Worm (Caenorhabditis elegans): ENCODE measurements around the gene nlp-70.

Gene nlp-70

DNA sequence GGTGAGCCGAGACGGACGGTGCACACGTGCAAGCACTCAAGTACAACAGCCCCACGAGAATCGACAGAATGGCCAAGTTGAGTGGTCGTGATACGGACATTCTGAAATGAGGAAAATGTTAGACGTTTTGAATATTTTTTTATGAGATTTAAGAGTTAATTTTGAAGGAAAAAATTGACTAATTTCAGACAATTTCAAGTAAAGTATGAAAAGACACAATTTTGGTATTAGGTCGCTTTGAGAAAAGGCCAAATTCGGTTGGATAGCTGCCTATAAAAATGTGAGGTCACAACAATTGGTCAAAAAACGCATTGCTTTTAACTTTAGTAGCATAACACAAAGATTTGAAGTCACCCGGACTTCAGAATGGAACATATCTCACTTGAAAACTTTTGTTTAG, at the start of gene nlp-70:
nlp-70 (minus strand) TSS at position 101 of the 400 bp plus-strand sequence.
- TF ChIP-seq ttx-3 (tag; optimal IDR thresholded peaks at IDR 0.05) (no peak), ceh-48 (tag; optimal IDR thresholded peaks at IDR 0.05) (no peak), ceh-45 (GFP tag; IDR thresholded peaks at IDR 0.05) (no peak), zip-5 (tag; optimal IDR thresholded peaks at IDR 0.05) (no peak)

ce11 chrV:320009-320408, 47.3 kb upstream of the nlp-70 start:
- no peak for TF ChIP-seq sdc-2 (tag; optimal IDR thresholded peaks at IDR 0.05)
- TF ChIP-seq ceh-14 (tag; optimal IDR thresholded peaks at IDR 0.05), result no peak
- TF ChIP-seq pqm-1 (tag; optimal IDR thresholded peaks at IDR 0.05), result no peak
- TF ChIP-seq ceh-34 (tag; optimal IDR thresholded peaks at IDR 0.05), result peak; percentile 6
- TF ChIP-seq sox-2 (GFP tag; IDR thresholded peaks at IDR 0.05), result no peak
- TF ChIP-seq ceh-48 (tag; optimal IDR thresholded peaks at IDR 0.05), result no peak
- TF ChIP-seq K09A11.1 (tag; optimal IDR thresholded peaks at IDR 0.05; ENCODE audit: insufficient read depth), result no peak

DNA sequence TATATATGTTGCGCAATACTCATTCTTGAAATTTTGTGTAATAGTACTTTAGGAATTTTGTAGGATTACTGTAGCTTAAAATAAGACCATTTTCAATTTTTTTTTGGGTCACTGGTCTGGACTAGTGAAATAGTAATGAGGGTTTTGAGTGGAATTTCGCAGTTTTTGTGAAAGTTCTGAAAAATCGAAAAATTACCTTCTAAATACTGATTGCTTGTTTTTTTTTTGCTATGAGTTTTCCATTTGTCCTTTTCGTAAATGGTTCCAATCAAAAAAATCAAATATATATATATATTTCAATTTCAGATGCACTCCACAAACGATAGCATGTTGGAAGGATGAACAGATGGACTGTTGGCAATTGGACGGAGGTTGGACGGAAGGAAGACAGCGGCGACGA, 39.7 kb upstream of the nlp-70 start, which contains the start of gene nhr-15:
nhr-15 (plus strand) TSS at position 301 of the 400 bp plus-strand sequence.
- TF ChIP-seq ceh-14 (tag; optimal IDR thresholded peaks at IDR 0.05) (no peak), hlh-13 (GFP tag; optimal IDR thresholded peaks at IDR 0.05) (no peak)

DNA sequence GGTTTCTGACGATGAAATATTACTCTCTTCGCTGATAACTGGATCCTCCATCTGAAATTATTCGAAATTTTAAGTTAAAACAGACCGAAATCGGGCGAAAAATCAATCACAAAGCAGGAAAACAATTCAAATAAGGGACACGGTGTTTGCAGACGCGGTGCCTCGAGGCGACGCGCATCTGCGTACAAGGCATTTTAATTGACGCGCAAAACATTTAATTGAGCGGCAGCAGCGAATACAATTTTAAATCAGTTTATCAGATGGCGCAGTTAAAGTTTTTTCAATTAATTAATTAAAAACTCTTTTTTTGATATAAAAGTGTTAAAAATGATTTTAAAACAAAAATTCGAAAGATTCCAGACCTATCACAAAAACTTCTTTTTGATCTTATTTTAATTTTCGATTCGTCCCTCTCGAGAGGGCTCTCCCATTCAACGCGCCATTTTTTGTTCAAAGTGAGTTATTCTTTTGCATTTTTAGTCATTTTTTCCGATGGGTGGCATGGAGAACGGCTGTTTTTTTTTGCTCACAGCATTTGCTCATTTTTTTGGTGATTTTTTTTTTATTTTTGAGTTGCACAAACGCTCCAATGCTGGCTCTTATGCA, 38.9 kb upstream of the nlp-70 start, which contains the start of gene phf-10:
phf-10 (minus strand) TSS at position 81 of the 606 bp plus-strand sequence.
- TF ChIP-seq ceh-34 (tag; optimal IDR thresholded peaks at IDR 0.05) (peak; percentile 19), unc-86 (tag; optimal IDR thresholded peaks at IDR 0.05) (no peak), fkh-6 (tag; optimal IDR thresholded peaks at IDR 0.05) (no peak), pros-1 (tag; optimal IDR thresholded peaks at IDR 0.05) (no peak), ceh-19 (GFP tag; optimal IDR thresholded peaks at IDR 0.05) (peak; percentile 48), elt-2 (tag; optimal IDR thresholded peaks at IDR 0.05) (peak; percentile 14), ceh-31 (tag; optimal IDR thresholded peaks at IDR 0.05) (no peak), hlh-6 (tag; optimal IDR thresholded peaks at IDR 0.05) (no peak), nfya-1 (tag; optimal IDR thresholded peaks at IDR 0.05) (peak; percentile 35), ceh-14 (tag; optimal IDR thresholded peaks at IDR 0.05) (peak; percentile 54), dve-1 (tag; optimal IDR thresholded peaks at IDR 0.05) (no peak), ttx-3 (tag; optimal IDR thresholded peaks at IDR 0.05) (peak; percentile 18), ceh-48 (tag; optimal IDR thresholded peaks at IDR 0.05) (peak; percentile 11), ceh-30 (tag; optimal IDR thresholded peaks at IDR 0.05) (no peak), unc-42 (tag; optimal IDR thresholded peaks at IDR 0.05) (peak; percentile 45)

DNA sequence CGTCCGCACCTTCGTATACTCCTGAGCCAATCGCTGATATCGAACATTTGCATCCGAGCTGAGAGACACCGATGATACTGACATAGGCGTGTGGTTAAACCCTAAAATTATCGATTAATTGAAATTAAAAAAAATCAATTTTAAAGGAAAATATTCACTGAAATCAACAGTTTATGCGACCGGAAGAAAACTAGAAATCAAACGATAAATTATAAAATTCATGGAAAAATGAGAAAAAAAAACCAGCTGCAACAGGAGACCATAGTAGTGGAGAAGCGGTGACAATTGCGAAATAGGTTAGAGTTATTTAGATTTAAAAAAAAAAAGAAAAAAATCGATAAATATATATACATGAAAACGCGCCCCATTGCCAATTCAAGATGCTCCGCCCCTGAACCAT, 31.9 kb upstream of the nlp-70 start, which contains the start of gene F33E11.3:
F33E11.3 (minus strand) TSS at position 101 of the 400 bp plus-strand sequence.
- no peak for TF ChIP-seq fax-1 (tag; optimal IDR thresholded peaks at IDR 0.05)
- no peak for TF ChIP-seq ceh-31 (tag; optimal IDR thresholded peaks at IDR 0.05)
- no peak for TF ChIP-seq ceh-34 (tag; optimal IDR thresholded peaks at IDR 0.05)
- TF ChIP-seq ceh-18 (tag; optimal IDR thresholded peaks at IDR 0.05), result no peak
- no peak for TF ChIP-seq pros-1 (tag; optimal IDR thresholded peaks at IDR 0.05)
- no peak for TF ChIP-seq unc-55 (GFP tag; optimal IDR thresholded peaks at IDR 0.05)
- no peak for TF ChIP-seq rnt-1 (tag; optimal IDR thresholded peaks at IDR 0.05)
- TF ChIP-seq nhr-11 (tag; optimal IDR thresholded peaks at IDR 0.05), result no peak
- TF ChIP-seq pax-1 (tag; optimal IDR thresholded peaks at IDR 0.05), result no peak
- TF ChIP-seq zip-5 (tag; optimal IDR thresholded peaks at IDR 0.05), result no peak
- no peak for TF ChIP-seq pag-3 (tag; optimal IDR thresholded peaks at IDR 0.05; ENCODE audit: borderline replicate concordance)
- TF ChIP-seq hlh-30 (tag; optimal IDR thresholded peaks at IDR 0.05; ENCODE audit: insufficient read depth), result no peak
- TF ChIP-seq elt-4 (tag; optimal IDR thresholded peaks at IDR 0.05), result no peak
- no peak for TF ChIP-seq ahr-1 (tag; optimal IDR thresholded peaks at IDR 0.05)
- no peak for TF ChIP-seq fkh-10 (GFP tag; optimal IDR thresholded peaks at IDR 0.05)
- no peak for TF ChIP-seq ttx-3 (tag; optimal IDR thresholded peaks at IDR 0.05)
- no peak for TF ChIP-seq mec-3 (tag; optimal IDR thresholded peaks at IDR 0.05; ENCODE audit: borderline replicate concordance)
- TF ChIP-seq C38D4.7 (GFP tag; optimal IDR thresholded peaks at IDR 0.05), result no peak
- no peak for TF ChIP-seq pha-2 (tag; optimal IDR thresholded peaks at IDR 0.05)
- TF ChIP-seq madf-2 (tag; optimal IDR thresholded peaks at IDR 0.05), result no peak

Data from whole organism, late embryonic.